Worm (Caenorhabditis elegans) whole organism, young adult: ENCODE measurements around the gene srx-50.

Experiments used
- B0019.2 ChIP-seq: fragments of 200-800 bp; sonication (Bioruptor generic); conservative IDR thresholded peaks from 2 replicates; pipeline ENCODE4 v1.3.6; 2022; ENCODE audit warnings: missing genetic modification reagents, missing genetic modification characterization, missing compliant biosample characterization
- B0336.3 ChIP-seq: fragments of 200-800 bp; sonication (Bioruptor generic); IDR thresholded peaks from 2 replicates; pipeline ENCODE4 v1.3.6; 2022; ENCODE audit warnings: missing genetic modification characterization, missing compliant biosample characterization
- C06A6.2 ChIP-seq: fragments of 200-800 bp; sonication (Bioruptor generic); conservative IDR thresholded peaks from 2 replicates; pipeline ENCODE4 v1.3.6; 2022; ENCODE audit warnings: missing genetic modification characterization, missing compliant biosample characterization
- F22D6.2 ChIP-seq: sonication (generic microtip); optimal IDR thresholded peaks from 2 replicates; lab custom pipeline; 2016; ENCODE audit warnings: mild to moderate bottlenecking, missing genetic modification characterization, missing compliant biosample characterization
- F33H1.4 ChIP-seq: fragments of 200-800 bp; sonication (Bioruptor generic); IDR thresholded peaks from 2 replicates; pipeline ENCODE4 v1.3.6; 2022; ENCODE audit warnings: missing genetic modification reagents, missing genetic modification characterization, missing compliant biosample characterization
- F52B5.7 ChIP-seq: sonication (generic microtip); optimal IDR thresholded peaks from 2 replicates; lab custom pipeline; 2016; ENCODE audit warnings: mild to moderate bottlenecking, missing genetic modification characterization, missing compliant biosample characterization
- F57A8.1 ChIP-seq: fragments of 200-800 bp; sonication (Bioruptor generic); optimal IDR thresholded peaks from 2 replicates; lab custom pipeline; 2018; ENCODE audit warnings: mild to moderate bottlenecking, missing genetic modification characterization, moderate library complexity, missing compliant biosample characterization
- T07F8.4 ChIP-seq: sonication (generic microtip); optimal IDR thresholded peaks from 2 replicates; lab custom pipeline; 2016; ENCODE audit warnings: mild to moderate bottlenecking, missing genetic modification characterization, moderate library complexity, missing compliant biosample characterization
- Y53G8AR.9 ChIP-seq: fragments of 200-800 bp; sonication (Bioruptor generic); conservative IDR thresholded peaks from 2 replicates; pipeline ENCODE4 v1.3.6; 2022; ENCODE audit warnings: missing genetic modification reagents, missing genetic modification characterization, missing compliant biosample characterization
- ZK185.1 ChIP-seq: sonication (generic microtip); optimal IDR thresholded peaks from 2 replicates; lab custom pipeline; 2016; ENCODE audit warnings: mild to moderate bottlenecking, missing genetic modification characterization, missing compliant biosample characterization; ENCODE audit not compliant: poor library complexity, severe bottlenecking
- akir-1 ChIP-seq: fragments of 200-800 bp; sonication (Bioruptor generic); optimal IDR thresholded peaks from 2 replicates; lab custom pipeline; 2018; ENCODE audit warnings: mild to moderate bottlenecking, missing genetic modification characterization, moderate library complexity, missing compliant biosample characterization
- aptf-2 ChIP-seq: fragments of 200-800 bp; sonication (Bioruptor generic); conservative IDR thresholded peaks from 2 replicates; pipeline ENCODE4 v1.3.6; 2022; ENCODE audit warnings: missing genetic modification reagents, missing genetic modification characterization, missing compliant biosample characterization
- atf-7 ChIP-seq: sonication (generic microtip); optimal IDR thresholded peaks from 2 replicates; lab custom pipeline; 2017; ENCODE audit warnings: mild to moderate bottlenecking, missing genetic modification characterization, missing compliant biosample characterization
- bed-1 ChIP-seq: fragments of 200-800 bp; sonication (Bioruptor generic); IDR thresholded peaks from 2 replicates; pipeline ENCODE4 v1.3.6; 2022; ENCODE audit warnings: missing genetic modification reagents, missing genetic modification characterization, missing compliant biosample characterization
- cebp-1 ChIP-seq, 2 experiments: fragments of 200-800 bp in 1 of 2; sonication (Bioruptor generic) in 1 of 2; sonication (generic microtip) in 1 of 2; IDR thresholded peaks in 1 of 2; optimal IDR thresholded peaks in 1 of 2; 2 replicates each; pipeline versions ENCODE4 v1.3.6 to Lab custom; 2017 to 2022; ENCODE audit warnings: missing compliant biosample characterization in 2 of 2, missing genetic modification characterization in 2 of 2, mild to moderate bottlenecking in 1 of 2, missing genetic modification reagents in 1 of 2, moderate library complexity in 1 of 2
- cebp-2 ChIP-seq: fragments of 200-800 bp; sonication (Bioruptor generic); IDR thresholded peaks from 2 replicates; pipeline ENCODE4 v1.3.6; 2022; ENCODE audit warnings: missing genetic modification characterization, missing compliant biosample characterization
- ceh-40 ChIP-seq: fragments of 200-800 bp; sonication (Bioruptor generic); IDR thresholded peaks from 2 replicates; pipeline ENCODE4 v1.3.6; 2022; ENCODE audit warnings: missing genetic modification characterization, missing compliant biosample characterization
- dox-1 ChIP-seq: fragments of 200-800 bp; sonication (Bioruptor generic); IDR thresholded peaks from 2 replicates; pipeline ENCODE4 v1.3.6; 2022; ENCODE audit warnings: missing genetic modification reagents, missing genetic modification characterization, missing compliant biosample characterization
- dpff-1 ChIP-seq: sonication (generic microtip); optimal IDR thresholded peaks from 2 replicates; lab custom pipeline; 2017; ENCODE audit warnings: mild to moderate bottlenecking, missing genetic modification characterization, missing compliant biosample characterization
- efl-1 ChIP-seq: fragments of 150-350 bp; optimal IDR thresholded peaks from 2 replicates; lab custom pipeline; 2014; ENCODE audit warnings: missing biosample characterization, missing genetic modification reagents, missing genetic modification characterization
- egrh-3 ChIP-seq: fragments of 200-800 bp; sonication (Bioruptor generic); IDR thresholded peaks from 2 replicates; pipeline ENCODE4 v1.3.6; 2022; ENCODE audit warnings: missing genetic modification reagents, missing genetic modification characterization, missing compliant biosample characterization
- ets-4 ChIP-seq: fragments of 200-800 bp; sonication (Bioruptor generic); optimal IDR thresholded peaks from 2 replicates; lab custom pipeline; 2018; ENCODE audit warnings: mild to moderate bottlenecking, missing genetic modification characterization, missing compliant biosample characterization
- hlh-12 ChIP-seq: sonication (generic microtip); optimal IDR thresholded peaks from 2 replicates; lab custom pipeline; 2016; ENCODE audit warnings: missing genetic modification characterization, missing compliant biosample characterization
- lin-40 ChIP-seq: sonication (generic microtip); optimal IDR thresholded peaks from 2 replicates; lab custom pipeline; 2016; ENCODE audit warnings: missing genetic modification characterization, mild to moderate bottlenecking, missing compliant biosample characterization, missing genotype, missing genetic modification reagents
- mcd-1 ChIP-seq: fragments of 200-800 bp; sonication (Bioruptor generic); IDR thresholded peaks from 2 replicates; pipeline ENCODE4 v1.3.6; 2022; ENCODE audit warnings: missing genetic modification reagents, missing genetic modification characterization, missing compliant biosample characterization
- mel-28 ChIP-seq: sonication (generic microtip); optimal IDR thresholded peaks from 2 replicates; lab custom pipeline; 2016; ENCODE audit warnings: borderline replicate concordance, mild to moderate bottlenecking, missing genetic modification characterization, missing compliant biosample characterization
- mxl-1 ChIP-seq: sonication (generic microtip); optimal IDR thresholded peaks from 2 replicates; lab custom pipeline; 2016; ENCODE audit warnings: missing genetic modification characterization, missing compliant biosample characterization
- nhr-27 ChIP-seq: fragments of 200-800 bp; sonication (Bioruptor generic); optimal IDR thresholded peaks from 2 replicates; lab custom pipeline; 2018; ENCODE audit warnings: mild to moderate bottlenecking, missing genetic modification characterization, moderate library complexity, missing compliant biosample characterization
- nhr-80 ChIP-seq: sonication (generic microtip); optimal IDR thresholded peaks from 2 replicates; lab custom pipeline; 2016; ENCODE audit warnings: missing genetic modification characterization, missing compliant biosample characterization
- nhr-90 ChIP-seq: sonication (generic microtip); optimal IDR thresholded peaks from 2 replicates; lab custom pipeline; 2016; ENCODE audit warnings: missing genotype, mild to moderate bottlenecking, missing genetic modification characterization, missing compliant biosample characterization
- pha-4 ChIP-seq: fragments of 150-350 bp; sonication (generic microtip); optimal IDR thresholded peaks from 2 replicates; lab custom pipeline; 2014; ENCODE audit warnings: missing biosample characterization, missing genetic modification reagents, missing genetic modification characterization
- rpc-1 ChIP-seq, 2 experiments: fragments of 150-350 bp in 1 of 2; sonication (generic microtip) in 1 of 2; optimal IDR thresholded peaks; 2 replicates each; lab custom pipeline; 2014 to 2018; ENCODE audit warnings: missing biosample characterization in 1 of 2, missing genetic modification characterization in 1 of 2, missing genetic modification reagents in 1 of 2, missing genotype in 1 of 2
- snpc-3.4 ChIP-seq: sonication (generic microtip); optimal IDR thresholded peaks from 2 replicates; lab custom pipeline; 2017; ENCODE audit warnings: missing genetic modification characterization, mild to moderate bottlenecking, missing compliant biosample characterization, antibody characterized with exemption, moderate library complexity, missing genotype, missing genetic modification reagents
- ztf-18 ChIP-seq: sonication (generic microtip); optimal IDR thresholded peaks from 2 replicates; lab custom pipeline; 2016; ENCODE audit warnings: missing genotype, mild to moderate bottlenecking, missing genetic modification characterization, missing compliant biosample characterization
- ztf-6 ChIP-seq: fragments of 200-800 bp; sonication (Bioruptor generic); IDR thresholded peaks from 2 replicates; pipeline ENCODE4 v1.3.6; 2022; ENCODE audit warnings: missing genetic modification reagents, missing genetic modification characterization, missing compliant biosample characterization

The srx-50 gene

ce11 chrIV:7024829-7025228 is 32.9 kb upstream of the srx-50 start:
- no peak for TF ChIP-seq ZK185.1 (tag; lab: Kevin White, UChicago)
- peak; percentile 20 for TF ChIP-seq nhr-80

ce11 chrIV:7025835-7026234 is 31.9 kb upstream of the srx-50 start:
- peak; percentile 79 for TF ChIP-seq nhr-80
- no peak for TF ChIP-seq F57A8.1
- TF ChIP-seq, all 124 proteins: peak for 1

- no peak for TF ChIP-seq cebp-1 (GFP tag; IDR thresholded peaks at IDR 0.05; lab: Robert Waterston, UW)
- peak; percentile 86 for TF ChIP-seq cebp-1 (tag; optimal IDR thresholded peaks at IDR 0.05; lab: Kevin White, UChicago)
- no peak for TF ChIP-seq T07F8.4 (tag; lab: Kevin White, UChicago)
- no peak for TF ChIP-seq nhr-27
- no peak for TF ChIP-seq dpff-1 (tag; lab: Kevin White, UChicago)
- no peak for TF ChIP-seq egrh-3 (GFP tag; lab: Robert Waterston, UW)
Observed at ce11 chrIV:7031019-7031418, 26.8 kb upstream of the srx-50 start.

- TF ChIP-seq ceh-40 (GFP tag; lab: Robert Waterston, UW): no peak
- no peak for TF ChIP-seq F52B5.7 (tag; lab: Kevin White, UChicago)
Observed at ce11 chrIV:7032459-7032858, 25.3 kb upstream of the srx-50 start, which contains the start of gene C06G3.8. Gene C06G3.8 (minus strand): TSS chrIV:7032559.

- no peak for TF ChIP-seq mel-28 (tag; lab: Kevin White, UChicago)
Observed at ce11 chrIV:7035823-7036222, 22.0 kb upstream of the srx-50 start, which contains the start of gene C06G3.3. Gene C06G3.3 (plus strand): TSS chrIV:7036123.

- TF ChIP-seq Y53G8AR.9 (GFP tag; lab: Robert Waterston, UW) (no peak), mel-28 (tag; lab: Kevin White, UChicago) (no peak), hlh-12 (tag; lab: Kevin White, UChicago) (no peak), F57A8.1 (no peak), C06A6.2 (no peak), mxl-1 (tag; lab: Kevin White, UChicago) (no peak), ets-4 (GFP tag; lab: Kevin White, UChicago) (no peak), B0336.3 (GFP tag; lab: Robert Waterston, UW) (no peak), T07F8.4 (tag; lab: Kevin White, UChicago) (no peak), B0019.2 (no peak), rpc-1 (optimal IDR thresholded peaks at IDR 0.05; lab: Kevin White, UChicago) (no peak), rpc-1 (tag; optimal IDR thresholded peaks at IDR 0.05; lab: Kevin White, UChicago) (no peak), lin-40 (tag; lab: Kevin White, UChicago) (no peak)
Observed at ce11 chrIV:7036790-7037189, 21.0 kb upstream of the srx-50 start, which contains the start of gene ufl-1. Gene ufl-1 (minus strand): TSS chrIV:7036859.

ce11 chrIV:7039476-7040261 is 18.1 kb upstream of the srx-50 start, which contains the start of the genes cogc-2 and klp-18:
Gene cogc-2 (minus strand): TSS chrIV:7039580.
Gene klp-18 (plus strand): TSS chrIV:7040211.
- TF ChIP-seq cebp-2 (GFP tag; lab: Robert Waterston, UW) (no peak), ztf-6 (GFP tag; lab: Robert Waterston, UW) (no peak), nhr-27 (no peak), bed-1 (GFP tag; lab: Robert Waterston, UW) (no peak), F33H1.4 (GFP tag; lab: Robert Waterston, UW) (peak; percentile 99), atf-7 (tag; lab: Kevin White, UChicago) (no peak), mcd-1 (GFP tag; lab: Robert Waterston, UW) (peak; percentile 93), snpc-3.4 (tag; lab: Kevin White, UChicago) (peak; percentile 66), akir-1 (GFP tag; lab: Kevin White, UChicago) (no peak), hlh-12 (tag; lab: Kevin White, UChicago) (no peak), F22D6.2 (tag; lab: Kevin White, UChicago) (no peak), F57A8.1 (no peak), efl-1 (GFP tag; lab: Kevin White, UChicago) (peak; percentile 99), pha-4 (peak; percentile 67), ztf-18 (tag; lab: Kevin White, UChicago) (peak; percentile 84), nhr-90 (tag; lab: Kevin White, UChicago) (no peak), dox-1 (GFP tag; lab: Robert Waterston, UW) (peak; percentile 90), aptf-2 (GFP tag; lab: Robert Waterston, UW) (no peak)
